Fruit fly (Drosophila melanogaster) whole organism, pupa: ENCODE results near the gene grk.

Experiments used
- CG10348 ChIP-seq: fragments of 200-800 bp; sonication (Bioruptor generic); IDR thresholded peaks from 2 replicates; pipeline ENCODE4 v1.3.6; 2022; ENCODE audit warnings: missing biosample characterization, missing genetic modification characterization
- CG17806 ChIP-seq: fragments of 200-800 bp; sonication (Bioruptor generic); optimal IDR thresholded peaks from 2 replicates; lab custom pipeline; 2018; ENCODE audit warnings: missing biosample characterization, mild to moderate bottlenecking, missing genetic modification characterization, moderate library complexity
- CG32121 ChIP-seq: fragments of 200-800 bp; sonication (Bioruptor generic); IDR thresholded peaks from 2 replicates; pipeline ENCODE4 v1.3.6; 2022; ENCODE audit warnings: missing biosample characterization, missing genetic modification characterization
- gl ChIP-seq: fragments of 200-800 bp; sonication (Bioruptor generic); optimal IDR thresholded peaks from 2 replicates; lab custom pipeline; 2018; ENCODE audit warnings: missing biosample characterization, mild to moderate bottlenecking, missing genetic modification characterization

DNA sequence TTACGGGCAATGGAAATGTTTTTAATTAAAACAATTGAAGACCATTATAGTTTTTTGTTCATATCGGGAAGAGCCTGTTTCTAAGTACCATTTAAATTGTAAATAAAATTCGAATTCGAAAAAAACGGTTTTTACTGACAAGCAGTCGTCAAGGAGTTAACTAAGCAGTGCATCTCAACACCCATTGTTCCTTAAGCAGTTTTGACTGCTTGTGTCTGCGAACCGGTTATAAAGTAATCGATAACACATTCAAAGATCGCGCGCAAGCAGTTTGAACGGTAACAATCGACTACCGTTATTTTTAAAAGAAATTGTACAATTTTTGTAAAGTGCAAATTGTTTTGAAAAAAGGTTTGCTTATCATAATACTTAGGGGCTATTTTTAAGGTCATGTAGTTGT lies 44.6 kb upstream of the grk start:
- TF ChIP-seq CG17806 (tag; lab: Kevin White, UChicago) (no peak), CG10348 (GFP tag; lab: Robert Waterston, UW) (no peak), gl (tag; lab: Kevin White, UChicago) (no peak), CG32121 (GFP tag; lab: Robert Waterston, UW) (no peak)
